Worm (Caenorhabditis elegans) whole organism, young adult: ENCODE results near the gene F19G12.1.

Experiments
- F49E8.2 ChIP-seq: sonication (generic microtip); optimal IDR thresholded peaks from 3 replicates; lab custom pipeline; 2017; ENCODE audit warnings: missing genetic modification characterization, mild to moderate bottlenecking, missing compliant biosample characterization, antibody characterized with exemption, moderate library complexity; ENCODE audit not compliant: insufficient read depth
- snpc-4 ChIP-seq, 5 experiments: fragments of 150-350 bp in 1 of 5; sonication (generic microtip) in 4 of 5; optimal IDR thresholded peaks; 2 replicates each; lab custom pipeline; 2014 to 2018; ENCODE audit warnings: missing genetic modification characterization in 5 of 5, missing biosample characterization in 3 of 5, antibody characterized with exemption in 2 of 5, mild to moderate bottlenecking in 2 of 5, missing compliant biosample characterization in 2 of 5, missing genotype in 2 of 5, moderate library complexity in 2 of 5, missing genetic modification reagents in 1 of 5

DNA sequence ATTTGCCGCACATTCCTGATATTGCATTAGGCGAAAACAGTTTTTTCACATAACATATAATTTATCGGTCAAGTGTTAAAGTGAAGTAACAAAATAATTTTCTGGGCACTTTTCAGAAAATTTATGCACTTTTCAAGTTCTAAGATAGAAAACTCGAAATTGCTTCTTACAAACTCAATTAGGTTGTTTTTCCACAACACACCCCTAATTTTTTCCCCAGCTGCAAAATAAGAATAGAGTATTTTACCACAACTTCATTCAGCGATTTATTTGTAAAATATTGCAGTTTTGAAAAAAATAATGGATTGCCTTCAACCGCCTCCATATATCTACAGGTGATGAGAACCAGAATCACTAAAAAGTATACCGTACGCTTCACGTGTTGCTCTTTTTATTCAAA lies 18.0 kb upstream of the F19G12.1 start, which contains the start of gene srh-19:
- no peak for TF ChIP-seq snpc-4 (GFP tag; optimal IDR thresholded peaks at IDR 0.05; lab: Kevin White, UChicago)
- no peak for TF ChIP-seq snpc-4 (tag; optimal IDR thresholded peaks at IDR 0.05; lab: Kevin White, UChicago)
- no peak for TF ChIP-seq F49E8.2 (tag; lab: Kevin White, UChicago)
